Worm (Caenorhabditis elegans) whole organism, L4/young adult: ENCODE measurements around the gene T28H10.1.

Experiments used
- W03F9.2 ChIP-seq: fragments of 150-350 bp; optimal IDR thresholded peaks from 2 replicates; lab custom pipeline; 2014; ENCODE audit warnings: missing biosample characterization, missing genetic modification characterization
- him-1 ChIP-seq: sonication (generic microtip); optimal IDR thresholded peaks from 2 replicates; lab custom pipeline; 2016; ENCODE audit warnings: missing genotype, missing genetic modification reagents, missing genetic modification characterization, missing compliant biosample characterization

DNA sequence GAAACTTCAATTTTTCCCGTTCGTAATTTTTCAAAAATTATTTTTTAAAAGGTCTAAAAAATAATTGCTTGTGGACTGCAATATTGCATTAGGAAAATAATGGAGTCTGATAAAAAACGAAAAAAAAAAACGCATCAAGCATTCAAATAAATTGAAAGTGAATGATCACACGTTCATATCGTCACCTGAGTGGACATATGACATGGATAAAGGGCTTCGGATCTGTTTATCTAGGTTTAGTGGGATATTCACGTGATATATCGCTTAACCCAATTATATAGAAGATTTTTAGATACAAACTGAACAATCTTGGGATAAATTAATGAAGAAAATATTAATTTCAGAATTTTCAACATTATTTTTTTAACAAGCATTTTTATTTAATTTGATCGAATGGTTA, 47.2 kb downstream of the T28H10.1 start:
- TF ChIP-seq W03F9.2 (tag; lab: Kevin White, UChicago) (no peak), him-1 (no peak)
